Worm (Caenorhabditis elegans) whole organism, late embryonic: ENCODE measurements around the gene asb-2.

Experiments used
- C08G9.2 ChIP-seq: sonication (generic microtip); optimal IDR thresholded peaks from 2 replicates; lab custom pipeline; 2016; ENCODE audit warnings: mild to moderate bottlenecking, missing genetic modification characterization, moderate library complexity, missing compliant biosample characterization
- C38D4.7 ChIP-seq: fragments of 200-800 bp; sonication (Bioruptor generic); optimal IDR thresholded peaks from 2 replicates; lab custom pipeline; 2018; ENCODE audit warnings: mild to moderate bottlenecking, missing genetic modification characterization, moderate library complexity, missing compliant biosample characterization
- F13H6.1 ChIP-seq: sonication (generic microtip); optimal IDR thresholded peaks from 2 replicates; lab custom pipeline; 2016; ENCODE audit warnings: missing genetic modification characterization, missing compliant biosample characterization
- K02D7.2 ChIP-seq: sonication (generic microtip); optimal IDR thresholded peaks from 2 replicates; lab custom pipeline; 2017; ENCODE audit warnings: mild to moderate bottlenecking, missing genetic modification characterization, missing compliant biosample characterization
- T23F11.4 ChIP-seq: fragments of 200-800 bp; sonication (Bioruptor generic); optimal IDR thresholded peaks from 2 replicates; lab custom pipeline; 2018; ENCODE audit warnings: mild to moderate bottlenecking, missing genetic modification characterization, missing compliant biosample characterization
- ceh-14 ChIP-seq: sonication (generic microtip); optimal IDR thresholded peaks from 2 replicates; lab custom pipeline; 2016; ENCODE audit warnings: missing genotype, missing genetic modification characterization, missing compliant biosample characterization
- ceh-18 ChIP-seq: sonication (generic microtip); optimal IDR thresholded peaks from 2 replicates; lab custom pipeline; 2016; ENCODE audit warnings: missing genetic modification characterization, missing compliant biosample characterization
- ceh-19 ChIP-seq: fragments of 200-800 bp; sonication (Bioruptor generic); optimal IDR thresholded peaks from 2 replicates; lab custom pipeline; 2018; ENCODE audit warnings: mild to moderate bottlenecking, missing genetic modification characterization, missing compliant biosample characterization
- ceh-2 ChIP-seq: sonication (generic microtip); optimal IDR thresholded peaks from 2 replicates; lab custom pipeline; 2016; ENCODE audit warnings: missing genotype, missing genetic modification characterization, missing compliant biosample characterization
- ceh-24 ChIP-seq: sonication (generic microtip); optimal IDR thresholded peaks from 2 replicates; lab custom pipeline; 2016; ENCODE audit warnings: mild to moderate bottlenecking, missing genetic modification characterization, missing compliant biosample characterization
- ceh-31 ChIP-seq: sonication (generic microtip); optimal IDR thresholded peaks from 2 replicates; lab custom pipeline; 2016; ENCODE audit warnings: missing genetic modification characterization, missing compliant biosample characterization
- ceh-34 ChIP-seq: sonication (generic microtip); optimal IDR thresholded peaks from 2 replicates; lab custom pipeline; 2016; ENCODE audit warnings: mild to moderate bottlenecking, missing genetic modification characterization, missing compliant biosample characterization
- ceh-45 ChIP-seq: fragments of 200-800 bp; sonication (Bioruptor generic); IDR thresholded peaks from 2 replicates; pipeline ENCODE4 v1.3.6; 2022; ENCODE audit warnings: missing genetic modification reagents, missing genetic modification characterization, missing compliant biosample characterization
- ceh-48 ChIP-seq: sonication (generic microtip); optimal IDR thresholded peaks from 2 replicates; lab custom pipeline; 2016; ENCODE audit warnings: missing genetic modification characterization, inconsistent platforms, missing compliant biosample characterization
- ceh-6 ChIP-seq: fragments of 200-800 bp; sonication (Bioruptor generic); optimal IDR thresholded peaks from 2 replicates; lab custom pipeline; 2018; ENCODE audit warnings: mild to moderate bottlenecking, missing genetic modification characterization, missing compliant biosample characterization
- ceh-9 ChIP-seq: sonication (generic microtip); optimal IDR thresholded peaks from 2 replicates; lab custom pipeline; 2016; ENCODE audit warnings: mild to moderate bottlenecking, missing genetic modification characterization, inconsistent platforms, missing compliant biosample characterization
- che-1 ChIP-seq: sonication (generic microtip); optimal IDR thresholded peaks from 2 replicates; lab custom pipeline; 2016; ENCODE audit warnings: mild to moderate bottlenecking, missing genetic modification characterization, missing compliant biosample characterization
- eyg-1 ChIP-seq: sonication (generic microtip); optimal IDR thresholded peaks from 2 replicates; lab custom pipeline; 2016; ENCODE audit warnings: missing genotype, missing genetic modification characterization, missing compliant biosample characterization
- fax-1 ChIP-seq: sonication (generic microtip); optimal IDR thresholded peaks from 2 replicates; lab custom pipeline; 2016; ENCODE audit warnings: missing genotype, missing genetic modification characterization, missing compliant biosample characterization
- gmeb-2 ChIP-seq: sonication (generic microtip); optimal IDR thresholded peaks from 2 replicates; lab custom pipeline; 2016; ENCODE audit warnings: missing genetic modification characterization, inconsistent platforms, missing compliant biosample characterization
- hlh-15 ChIP-seq: sonication (generic microtip); optimal IDR thresholded peaks from 2 replicates; lab custom pipeline; 2016; ENCODE audit warnings: missing genetic modification characterization, missing compliant biosample characterization
- hlh-30 ChIP-seq: sonication (generic microtip); optimal IDR thresholded peaks from 2 replicates; lab custom pipeline; 2017; ENCODE audit warnings: antibody characterized with exemption, missing genetic modification characterization, missing compliant biosample characterization; ENCODE audit not compliant: insufficient read depth
- lim-6 ChIP-seq: sonication (generic microtip); optimal IDR thresholded peaks from 2 replicates; lab custom pipeline; 2016; ENCODE audit warnings: missing genetic modification characterization, missing compliant biosample characterization
- madf-2 ChIP-seq: sonication (generic microtip); optimal IDR thresholded peaks from 2 replicates; lab custom pipeline; 2017; ENCODE audit warnings: missing genetic modification characterization, missing compliant biosample characterization
- nfya-1 ChIP-seq: sonication (generic microtip); optimal IDR thresholded peaks from 2 replicates; lab custom pipeline; 2017; ENCODE audit warnings: missing genetic modification characterization, mild to moderate bottlenecking, missing compliant biosample characterization, antibody characterized with exemption, moderate library complexity
- nhr-11 ChIP-seq: fragments of 150-350 bp; optimal IDR thresholded peaks from 2 replicates; lab custom pipeline; 2014; ENCODE audit warnings: missing biosample characterization, missing genetic modification characterization
- pax-1 ChIP-seq: fragments of 150-350 bp; optimal IDR thresholded peaks from 2 replicates; lab custom pipeline; 2014; ENCODE audit warnings: missing biosample characterization, missing genetic modification characterization
- pha-2 ChIP-seq: sonication (generic microtip); optimal IDR thresholded peaks from 2 replicates; lab custom pipeline; 2017; ENCODE audit warnings: mild to moderate bottlenecking, missing genetic modification characterization, missing compliant biosample characterization
- pha-4 ChIP-seq: fragments of 150-350 bp; optimal IDR thresholded peaks from 2 replicates; lab custom pipeline; 2018; ENCODE audit warnings: missing biosample characterization, missing genetic modification reagents, missing genetic modification characterization
- pqm-1 ChIP-seq: sonication (generic microtip); optimal IDR thresholded peaks from 2 replicates; lab custom pipeline; 2016; ENCODE audit warnings: missing genetic modification characterization, missing compliant biosample characterization
- pros-1 ChIP-seq: fragments of 150-350 bp; optimal IDR thresholded peaks from 2 replicates; lab custom pipeline; 2014; ENCODE audit warnings: missing biosample characterization, missing genetic modification reagents, missing genetic modification characterization
- ref-2 ChIP-seq: sonication (generic microtip); optimal IDR thresholded peaks from 2 replicates; lab custom pipeline; 2016; ENCODE audit warnings: missing genetic modification characterization, missing compliant biosample characterization
- sdc-2 ChIP-seq: sonication (generic microtip); optimal IDR thresholded peaks from 2 replicates; lab custom pipeline; 2016; ENCODE audit warnings: missing genotype, missing genetic modification characterization, missing compliant biosample characterization
- sox-2 ChIP-seq: fragments of 200-800 bp; sonication (Bioruptor generic); IDR thresholded peaks from 2 replicates; pipeline ENCODE4 v1.3.6; 2022; ENCODE audit warnings: missing genetic modification reagents, missing genetic modification characterization, missing compliant biosample characterization
- sox-4 ChIP-seq: sonication (generic microtip); optimal IDR thresholded peaks from 2 replicates; lab custom pipeline; 2017; ENCODE audit warnings: mild to moderate bottlenecking, missing genetic modification characterization, inconsistent platforms, missing compliant biosample characterization
- syd-9 ChIP-seq: sonication (generic microtip); optimal IDR thresholded peaks from 2 replicates; lab custom pipeline; 2016; ENCODE audit warnings: mild to moderate bottlenecking, missing genetic modification characterization, moderate library complexity, missing compliant biosample characterization
- tbx-2 ChIP-seq: sonication (generic microtip); optimal IDR thresholded peaks from 2 replicates; lab custom pipeline; 2016; ENCODE audit warnings: missing genetic modification characterization, missing compliant biosample characterization
- unc-3 ChIP-seq, 2 experiments: fragments of 200-800 bp in 1 of 2; sonication (Bioruptor generic) in 1 of 2; sonication (generic microtip) in 1 of 2; conservative IDR thresholded peaks in 1 of 2; optimal IDR thresholded peaks in 1 of 2; 2 replicates each; pipeline versions ENCODE4 v1.3.6 to Lab custom; 2016 to 2022; ENCODE audit warnings: missing compliant biosample characterization in 2 of 2, missing genetic modification characterization in 2 of 2, missing genetic modification reagents in 1 of 2
- unc-42 ChIP-seq: sonication (generic microtip); optimal IDR thresholded peaks from 2 replicates; lab custom pipeline; 2016; ENCODE audit warnings: missing genotype, missing genetic modification characterization, missing compliant biosample characterization
- unc-55 ChIP-seq: sonication (generic microtip); optimal IDR thresholded peaks from 2 replicates; lab custom pipeline; 2017; ENCODE audit warnings: missing biosample characterization, missing genetic modification reagents, missing genetic modification characterization
- ztf-16 ChIP-seq: sonication (generic microtip); optimal IDR thresholded peaks from 2 replicates; lab custom pipeline; 2017; ENCODE audit warnings: missing genetic modification characterization, missing compliant biosample characterization

Gene asb-2

DNA sequence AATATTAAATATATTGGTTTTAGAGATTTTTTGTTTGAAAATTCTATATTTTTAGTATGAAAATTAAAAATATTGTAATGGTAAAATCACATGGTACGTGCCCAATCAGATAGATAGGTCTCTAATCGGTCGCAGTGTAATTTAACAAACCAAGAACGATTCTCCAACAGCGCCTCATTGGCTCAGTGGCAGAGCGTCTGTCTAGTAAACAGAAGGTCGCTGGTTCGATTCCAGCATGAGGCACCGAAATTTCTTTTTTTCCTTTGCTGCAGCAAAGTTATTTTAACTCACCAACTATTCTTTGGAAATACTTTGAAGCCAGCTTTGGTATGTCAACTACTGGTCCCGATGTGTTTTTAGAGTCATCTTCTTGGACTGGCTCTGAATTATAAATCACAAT is 24.7 kb upstream of the asb-2 start (continued):
- TF ChIP-seq ceh-24 (tag; lab: Kevin White, UChicago): no peak
- TF ChIP-seq pqm-1 (tag; lab: Kevin White, UChicago): no peak
- TF ChIP-seq nfya-1 (tag; lab: Kevin White, UChicago): peak; percentile 7
- no peak for TF ChIP-seq eyg-1 (tag; lab: Kevin White, UChicago)
- TF ChIP-seq sox-2 (GFP tag; lab: Robert Waterston, UW): no peak; the same call in 1 of the 2 replicates
- no peak for TF ChIP-seq nhr-11 (tag; lab: Kevin White, UChicago)
- peak; percentile 8 for TF ChIP-seq ceh-6 (GFP tag; lab: Kevin White, UChicago)
- TF ChIP-seq madf-2 (tag; lab: Kevin White, UChicago): no peak
- TF ChIP-seq syd-9 (tag; lab: Kevin White, UChicago): no peak
- TF ChIP-seq pax-1 (tag; lab: Kevin White, UChicago): no peak
- no peak for TF ChIP-seq ceh-18 (tag; lab: Kevin White, UChicago)
- TF ChIP-seq unc-42: no peak
- no peak for TF ChIP-seq hlh-30
- TF ChIP-seq tbx-2: no peak
- TF ChIP-seq che-1: peak; percentile 21
- no peak for TF ChIP-seq T23F11.4 (GFP tag; lab: Kevin White, UChicago)

- TF ChIP-seq ztf-16 (tag; lab: Kevin White, UChicago) (no peak), unc-55 (GFP tag; lab: Kevin White, UChicago) (no peak), hlh-30 (no peak), sox-4 (tag; lab: Kevin White, UChicago) (no peak)
Observed at ce11 chrX:4448283-4448682, 21.3 kb upstream of the asb-2 start, which contains the start of gene mltn-13. TSS of gene mltn-13 (minus strand) at chrX:4448383.

- TF ChIP-seq tbx-2 (no peak), pqm-1 (tag; lab: Kevin White, UChicago) (no peak), ceh-14 (no peak), lim-6 (tag; lab: Kevin White, UChicago) (no peak), F13H6.1 (tag; lab: Kevin White, UChicago) (no peak), C08G9.2 (no peak)
- TF ChIP-seq, all 69 proteins: peak for 0
Observed at ce11 chrX:4451936-4452335, 17.6 kb upstream of the asb-2 start.

DNA sequence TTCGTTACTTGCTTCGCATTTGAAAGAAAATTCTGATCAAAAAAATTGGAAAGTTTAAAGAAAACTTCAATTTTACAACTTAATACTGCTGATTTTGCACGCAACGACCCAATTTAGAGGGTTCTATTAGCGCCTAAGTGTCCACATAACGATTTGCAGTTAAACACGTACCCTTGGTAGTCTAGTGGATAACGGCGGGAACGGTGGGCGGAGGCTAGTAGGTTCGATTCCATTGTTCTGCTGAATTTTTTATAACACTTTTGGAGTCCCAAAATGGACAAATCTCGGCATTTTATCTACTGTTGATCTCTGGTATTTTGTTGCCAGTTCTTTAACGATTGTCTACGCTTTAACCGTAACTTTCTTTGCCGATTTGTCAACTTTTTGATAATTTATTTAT is 16.5 kb upstream of the asb-2 start:
- no peak for TF ChIP-seq fax-1 (tag; lab: Kevin White, UChicago)
- TF ChIP-seq hlh-15 (tag; lab: Kevin White, UChicago): no peak
- TF ChIP-seq pha-4 (tag; lab: Kevin White, UChicago): no peak
- TF ChIP-seq F13H6.1 (tag; lab: Kevin White, UChicago): no peak
- no peak for TF ChIP-seq ceh-31 (tag; lab: Kevin White, UChicago)

DNA sequence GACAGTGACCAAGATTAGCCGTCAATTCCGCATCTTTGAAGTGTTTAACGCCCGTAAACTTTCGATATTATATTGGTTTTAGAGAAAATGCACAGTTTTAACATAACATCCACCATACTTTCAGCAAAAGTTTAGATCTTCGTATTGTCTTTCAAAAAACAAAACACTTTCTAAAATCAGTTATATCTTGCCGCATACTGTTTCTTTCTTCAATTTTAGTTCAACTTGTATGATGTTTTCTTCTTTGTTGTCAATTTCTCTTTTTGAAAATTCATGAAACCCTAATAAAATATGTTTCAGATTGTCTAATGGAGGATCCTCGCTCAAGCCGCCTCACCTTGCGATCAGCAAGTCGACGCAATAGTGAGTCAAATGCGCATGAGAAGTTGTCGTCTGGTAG is 15.7 kb upstream of the asb-2 start, which contains the start of gene F02E8.4:
Gene F02E8.4 (plus strand): TSS at position 301 of the 400 bp plus-strand sequence.
- no peak for TF ChIP-seq nhr-11 (tag; lab: Kevin White, UChicago)

DNA sequence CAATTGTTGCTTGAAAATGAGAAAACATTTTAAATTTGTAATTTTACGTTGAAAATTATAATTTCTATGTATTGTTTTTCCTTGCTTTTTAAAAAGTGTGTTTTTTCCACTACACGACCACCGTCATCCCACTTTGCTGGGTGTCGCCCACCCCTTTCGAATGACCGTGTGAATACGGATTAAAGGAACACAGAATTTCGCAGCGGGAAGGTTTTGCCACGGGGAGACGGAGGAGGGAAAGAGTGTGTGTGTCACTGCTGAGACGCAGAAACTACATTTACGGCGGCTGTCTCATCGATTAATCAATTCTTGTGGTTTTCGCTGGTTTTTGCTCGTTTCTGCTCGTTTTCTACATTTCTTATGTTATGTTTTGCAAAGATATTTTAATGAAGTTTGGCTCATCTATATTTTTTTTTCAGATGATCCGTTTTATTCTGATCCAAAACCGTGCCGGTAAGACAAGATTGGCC is 11.7 kb upstream of the asb-2 start, which contains the start of gene aps-2:
Gene aps-2 (plus strand): TSS at position 420 of the 470 bp plus-strand sequence.
- TF ChIP-seq nfya-1 (tag; lab: Kevin White, UChicago) (peak; percentile 61), ceh-2 (tag; lab: Kevin White, UChicago) (peak; percentile 32), unc-42 (peak; percentile 35), pros-1 (no peak), gmeb-2 (tag; lab: Kevin White, UChicago) (no peak), T23F11.4 (GFP tag; lab: Kevin White, UChicago) (no peak), ceh-9 (tag; lab: Kevin White, UChicago) (no peak), K02D7.2 (no peak), C38D4.7 (GFP tag; lab: Kevin White, UChicago) (no peak), ceh-19 (GFP tag; lab: Kevin White, UChicago) (no peak), syd-9 (tag; lab: Kevin White, UChicago) (no peak), ceh-48 (peak; percentile 100), ref-2 (tag; lab: Kevin White, UChicago) (no peak), ceh-34 (tag; lab: Kevin White, UChicago) (peak; percentile 18), hlh-30 (peak; percentile 18), pqm-1 (tag; lab: Kevin White, UChicago) (no peak), C08G9.2 (no peak), pha-2 (tag; lab: Kevin White, UChicago) (peak; percentile 0), sdc-2 (peak; percentile 69), ceh-45 (GFP tag; lab: Robert Waterston, UW) (no peak), unc-3 (GFP tag; conservative IDR thresholded peaks at IDR 0.05; lab: Robert Waterston, UW) (no peak), unc-3 (tag; optimal IDR thresholded peaks at IDR 0.05; lab: Kevin White, UChicago) (no peak), ceh-18 (tag; lab: Kevin White, UChicago) (peak; percentile 4)
